Fruit fly (Drosophila melanogaster): ENCODE data around the gene Trx2.

Trx2 gene

DNA sequence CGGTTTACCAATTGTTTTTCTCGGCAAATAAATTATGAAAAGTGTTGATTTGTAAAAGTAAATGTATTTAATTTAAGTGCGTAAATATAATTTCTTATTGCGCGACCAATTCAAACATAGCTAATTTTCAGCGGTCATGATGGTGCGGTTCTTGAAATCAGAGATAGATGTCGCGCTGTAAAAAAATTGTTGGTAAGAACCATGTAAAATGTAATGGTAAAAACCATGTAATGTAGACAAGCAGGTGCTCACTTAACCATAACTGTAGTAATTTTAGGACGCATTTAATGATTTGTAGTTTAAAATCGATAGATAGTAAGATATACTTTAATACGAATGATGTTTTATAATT lies 336 bp upstream of the Trx2 start (continued):
- peak; percentile 70 for TF ChIP-seq hkb (optimal IDR thresholded peaks at IDR 0.05)
- TF ChIP-seq hkb (GFP tag; IDR thresholded peaks at IDR 0.05), result no peak
- TF ChIP-seq unc-4 (GFP tag; IDR thresholded peaks at IDR 0.05; ENCODE audit: partially characterized antibody), result 0 out of 2 replicates have a peak, but pooled peaks have one; percentile 0
- TF ChIP-seq CG14965 (GFP tag; optimal IDR thresholded peaks at IDR 0.05; ENCODE audit: borderline replicate concordance), result no peak
- TF ChIP-seq crol (GFP tag; IDR thresholded peaks at IDR 0.05), result no peak
- no peak for TF ChIP-seq Hr39 (optimal IDR thresholded peaks at IDR 0.05)
- no peak for TF ChIP-seq ems (GFP tag; optimal IDR thresholded peaks at IDR 0.05)
- no peak; the same call in 1 of the 2 replicates for TF ChIP-seq sob (GFP tag; IDR thresholded peaks at IDR 0.05)

DNA sequence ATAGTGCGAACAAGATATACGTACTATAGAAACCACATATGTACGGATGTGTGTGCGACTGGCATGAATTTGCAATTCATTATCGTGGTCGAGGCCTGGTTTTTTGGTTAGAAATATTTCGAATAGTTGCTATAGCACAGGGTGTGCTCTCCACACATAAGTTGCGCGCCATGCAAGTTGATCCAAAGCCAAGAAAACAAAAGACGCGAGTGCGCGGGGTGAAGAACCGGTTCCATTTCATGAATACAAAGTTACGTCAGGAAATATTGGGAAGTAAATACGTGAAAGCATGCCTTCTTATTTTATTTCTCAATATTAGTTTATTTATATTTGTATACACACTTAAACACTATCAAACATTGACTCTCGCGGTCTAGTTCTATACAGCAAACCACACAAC lies 956 bp downstream of the Trx2 start:
- TF ChIP-seq dmrt11E (tag; optimal IDR thresholded peaks at IDR 0.05), result peak; percentile 38
- TF ChIP-seq CG1233 (GFP tag; optimal IDR thresholded peaks at IDR 0.05), result peak; percentile 41
- TF ChIP-seq CG11696 (GFP tag; IDR thresholded peaks at IDR 0.05), result peak; percentile 7; the same call in 1 of the 2 replicates
- peak; percentile 38 for TF ChIP-seq CG11504 (tag; optimal IDR thresholded peaks at IDR 0.05)
- TF ChIP-seq ara (GFP tag; IDR thresholded peaks at IDR 0.05), result peak; percentile 35; the same call in 1 of the 2 replicates
- peak; percentile 3 for TF ChIP-seq salm (tag; optimal IDR thresholded peaks at IDR 0.05)
- no peak; the same call in 2 of the 3 replicates for TF ChIP-seq Aef1 (GFP tag; IDR thresholded peaks at IDR 0.05)
- peak; percentile 3 for TF ChIP-seq CG15696 (tag; optimal IDR thresholded peaks at IDR 0.05)
- TF ChIP-seq CG1603 (tag; optimal IDR thresholded peaks at IDR 0.05), result peak; percentile 32
- no peak for TF ChIP-seq CG13775 (GFP tag; optimal IDR thresholded peaks at IDR 0.05)
- peak; percentile 18 for TF ChIP-seq bab2 (GFP tag; optimal IDR thresholded peaks at IDR 0.05)
- peak in 1 of 2 experiments; percentile 58 for TF ChIP-seq Pdp1 (GFP tag; optimal IDR thresholded peaks at IDR 0.05)
- TF ChIP-seq CG34422 (GFP tag; IDR thresholded peaks at IDR 0.05), result no peak
- peak in 1 of 3 experiments; percentile 20 for TF ChIP-seq lola (GFP tag; optimal IDR thresholded peaks at IDR 0.05)
- no peak for TF ChIP-seq NC2β (GFP tag; optimal IDR thresholded peaks at IDR 0.05)
- TF ChIP-seq unpg (GFP tag; optimal IDR thresholded peaks at IDR 0.05), result peak; percentile 25
- TF ChIP-seq CG15514 (GFP tag; optimal IDR thresholded peaks at IDR 0.05), result peak; percentile 95
- no peak for TF ChIP-seq ttk (GFP tag; IDR thresholded peaks at IDR 0.05)
- TF ChIP-seq sd (tag; optimal IDR thresholded peaks at IDR 0.05), result peak; percentile 98
- 0 out of 2 replicates have a peak, but pooled peaks have one; percentile 19 for TF ChIP-seq E2f1 (GFP tag; IDR thresholded peaks at IDR 0.05)
- no peak for TF ChIP-seq vfl (GFP tag; optimal IDR thresholded peaks at IDR 0.05)
- no peak for TF ChIP-seq B-H2 (GFP tag; optimal IDR thresholded peaks at IDR 0.05)
- TF ChIP-seq CoRest (tag; optimal IDR thresholded peaks at IDR 0.05), result peak; percentile 30
- no peak for TF ChIP-seq wek (GFP tag; optimal IDR thresholded peaks at IDR 0.05)
- peak; percentile 8 for TF ChIP-seq MTF-1 (GFP tag; optimal IDR thresholded peaks at IDR 0.05; ENCODE audit: borderline replicate concordance)
- peak; percentile 29 for TF ChIP-seq HmgZ (tag; optimal IDR thresholded peaks at IDR 0.05)
- TF ChIP-seq Med (GFP tag), result peak; percentile 86
- TF ChIP-seq bigmax (GFP tag; optimal IDR thresholded peaks at IDR 0.05), result peak; percentile 83
- TF ChIP-seq CG9932 (GFP tag; IDR thresholded peaks at IDR 0.05), result peak; percentile 43; the same call in 1 of the 2 replicates
- TF ChIP-seq Fer3 (tag; optimal IDR thresholded peaks at IDR 0.05), result peak; percentile 39
- no peak for TF ChIP-seq CG10267 (tag; optimal IDR thresholded peaks at IDR 0.05)
- peak; percentile 38; the same call in 1 of the 2 replicates for TF ChIP-seq NFAT (GFP tag; IDR thresholded peaks at IDR 0.05)
- TF ChIP-seq usp (GFP tag; optimal IDR thresholded peaks at IDR 0.05), result no peak
- 0 out of 2 replicates have a peak, but pooled peaks have one; percentile 39 for TF ChIP-seq CG17328 (GFP tag; IDR thresholded peaks at IDR 0.05)
- no peak for TF ChIP-seq pita (GFP tag; optimal IDR thresholded peaks at IDR 0.05)
- TF ChIP-seq Rfx (GFP tag; IDR thresholded peaks at IDR 0.05), result peak; percentile 58
- TF ChIP-seq CG6854 (GFP tag; optimal IDR thresholded peaks at IDR 0.05), result peak; percentile 6
- TF ChIP-seq sens-2 (GFP tag; IDR thresholded peaks at IDR 0.05), result no peak
- no peak for TF ChIP-seq scrt (GFP tag; optimal IDR thresholded peaks at IDR 0.05)
- peak; percentile 19 for TF ChIP-seq CG7839 (tag; optimal IDR thresholded peaks at IDR 0.05)
- TF ChIP-seq seq (GFP tag; IDR thresholded peaks at IDR 0.05), result 0 out of 2 replicates have a peak, but pooled peaks have one; percentile 8
